Fruit fly (Drosophila melanogaster) whole organism, embryonic: ENCODE data around the gene Chrac-14.

Source experiments
- Abd-B ChIP-seq: fragments of 200-800 bp; sonication (Bioruptor generic); optimal IDR thresholded peaks from 2 replicates; lab custom pipeline; 2018; ENCODE audit warnings: missing biosample characterization, mild to moderate bottlenecking, missing genetic modification characterization, moderate library complexity
- ERR ChIP-seq: fragments of 200-800 bp; sonication (Bioruptor generic); optimal IDR thresholded peaks from 2 replicates; lab custom pipeline; 2016; ENCODE audit warnings: missing biosample characterization, missing genetic modification characterization
- Xbp1 ChIP-seq: fragments of 200-800 bp; sonication (Bioruptor generic); optimal IDR thresholded peaks from 3 replicates; lab custom pipeline; 2016; ENCODE audit warnings: missing biosample characterization, mild to moderate bottlenecking, missing genetic modification characterization
- ftz-f1 ChIP-seq: fragments of 200-800 bp; sonication (Bioruptor generic); optimal IDR thresholded peaks from 2 replicates; lab custom pipeline; 2016; ENCODE audit warnings: missing biosample characterization, missing genetic modification characterization
- seq ChIP-seq: fragments of 200-800 bp; sonication (Bioruptor generic); IDR thresholded peaks from 2 replicates; pipeline ENCODE4 v1.3.6; 2022; ENCODE audit warnings: missing biosample characterization, missing genetic modification characterization

DNA sequence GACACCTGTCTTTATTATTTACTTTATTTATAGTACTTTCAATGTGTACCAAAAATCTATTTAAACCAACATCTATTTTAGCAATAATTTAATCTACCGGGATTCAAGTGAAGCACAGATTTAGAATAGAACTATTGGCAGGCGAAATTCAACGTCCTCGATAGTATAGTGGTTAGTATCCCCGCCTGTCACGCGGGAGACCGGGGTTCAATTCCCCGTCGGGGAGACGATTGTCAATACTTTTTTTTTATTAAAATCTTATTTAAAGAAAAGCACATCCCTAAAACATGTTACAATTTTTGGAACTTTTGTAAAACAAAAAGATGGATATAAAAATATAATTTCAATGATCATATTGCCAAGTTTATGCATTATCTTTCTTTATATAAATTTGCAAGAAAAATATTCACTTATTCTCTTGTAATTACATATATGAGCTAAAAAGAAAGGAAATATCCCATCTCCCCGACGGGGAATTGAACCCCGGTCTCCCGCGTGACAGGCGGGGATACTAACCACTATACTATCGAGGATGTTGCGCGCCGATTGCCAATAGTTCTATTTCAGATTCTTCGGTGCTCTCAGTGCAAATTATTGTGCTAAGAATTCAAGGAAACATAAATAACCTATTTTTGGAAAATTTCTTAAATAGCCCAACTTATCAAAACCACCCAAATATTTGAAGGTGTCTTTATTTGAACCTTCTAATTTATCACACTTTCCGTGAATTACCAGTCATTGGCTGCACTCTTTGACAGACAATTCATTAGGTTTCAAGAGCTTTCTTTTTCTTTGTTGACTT is 44.6 kb downstream of the Chrac-14 start, which contains the start of gene CG43796:
- TF ChIP-seq ERR (GFP tag; lab: Kevin White, UChicago) (no peak), ftz-f1 (GFP tag; lab: Kevin White, UChicago) (no peak), Abd-B (GFP tag; lab: Kevin White, UChicago) (no peak), seq (GFP tag; lab: Robert Waterston, UW) (no peak), Xbp1 (GFP tag; lab: Kevin White, UChicago) (no peak)
